Fruit fly (Drosophila melanogaster): ENCODE measurements around the gene viaf.

dm6 chr3L:11974605-11975004, 18.4 kb downstream of the viaf start, which contains the start of gene CG14125:
- TF ChIP-seq CG6254 (GFP tag; optimal IDR thresholded peaks at IDR 0.05) (no peak), tin (GFP tag; optimal IDR thresholded peaks at IDR 0.05) (no peak), CG9876 (GFP tag; optimal IDR thresholded peaks at IDR 0.05) (no peak), usp (GFP tag; optimal IDR thresholded peaks at IDR 0.05) (no peak), CG12942 (GFP tag; optimal IDR thresholded peaks at IDR 0.05) (no peak), Blimp-1 (GFP tag; optimal IDR thresholded peaks at IDR 0.05) (no peak), CG4707 (GFP tag; optimal IDR thresholded peaks at IDR 0.05) (no peak), Hmr (GFP tag; optimal IDR thresholded peaks at IDR 0.05) (no peak), Atf3 (GFP tag; optimal IDR thresholded peaks at IDR 0.05) (no peak), disco-r (GFP tag; optimal IDR thresholded peaks at IDR 0.05) (no peak), CG4404 (GFP tag; IDR thresholded peaks at IDR 0.05) (no peak)

Data from whole organism, embryonic.